Worm (Caenorhabditis elegans) whole organism, young adult: ENCODE measurements around the gene Y17G7B.22.

Experiments
- B0019.2 ChIP-seq: fragments of 200-800 bp; sonication (Bioruptor generic); conservative IDR thresholded peaks from 2 replicates; pipeline ENCODE4 v1.3.6; 2022; ENCODE audit warnings: missing genetic modification reagents, missing genetic modification characterization, missing compliant biosample characterization
- Y67H2A.10 ChIP-seq: fragments of 200-800 bp; sonication (Bioruptor generic); conservative IDR thresholded peaks from 2 replicates; pipeline ENCODE4 v1.3.6; 2022; ENCODE audit warnings: missing genetic modification reagents, missing genetic modification characterization, missing compliant biosample characterization
- ccch-3 ChIP-seq: fragments of 200-800 bp; sonication (Bioruptor generic); optimal IDR thresholded peaks from 2 replicates; lab custom pipeline; 2018; ENCODE audit warnings: mild to moderate bottlenecking, missing genetic modification characterization, missing compliant biosample characterization
- lin-40 ChIP-seq: sonication (generic microtip); optimal IDR thresholded peaks from 2 replicates; lab custom pipeline; 2016; ENCODE audit warnings: missing genetic modification characterization, mild to moderate bottlenecking, missing compliant biosample characterization, missing genotype, missing genetic modification reagents
- madf-10 ChIP-seq: sonication (generic microtip); optimal IDR thresholded peaks from 2 replicates; lab custom pipeline; 2016; ENCODE audit warnings: mild to moderate bottlenecking, missing genetic modification characterization, missing compliant biosample characterization
- nfya-1 ChIP-seq: sonication (generic microtip); optimal IDR thresholded peaks from 2 replicates; lab custom pipeline; 2017; ENCODE audit warnings: antibody characterized with exemption, missing compliant biosample characterization, missing genetic modification characterization, borderline replicate concordance; ENCODE audit not compliant: insufficient read depth
- nhr-27 ChIP-seq: fragments of 200-800 bp; sonication (Bioruptor generic); optimal IDR thresholded peaks from 2 replicates; lab custom pipeline; 2018; ENCODE audit warnings: mild to moderate bottlenecking, missing genetic modification characterization, moderate library complexity, missing compliant biosample characterization
- pbrm-1 ChIP-seq: fragments of 200-800 bp; sonication (Bioruptor generic); IDR thresholded peaks from 2 replicates; pipeline ENCODE4 v1.3.6; 2022; ENCODE audit warnings: missing genetic modification reagents, missing genetic modification characterization, missing compliant biosample characterization
- sea-2 ChIP-seq: fragments of 200-800 bp; sonication (Bioruptor generic); IDR thresholded peaks from 2 replicates; pipeline ENCODE4 v1.3.6; 2022; ENCODE audit warnings: missing genetic modification characterization, missing compliant biosample characterization
- snpc-1.1 ChIP-seq: sonication (generic microtip); optimal IDR thresholded peaks from 2 replicates; lab custom pipeline; 2017; ENCODE audit warnings: missing genetic modification characterization, mild to moderate bottlenecking, missing compliant biosample characterization, antibody characterized with exemption, moderate library complexity, missing genotype, missing genetic modification reagents; ENCODE audit not compliant: insufficient read depth
- snpc-4 ChIP-seq, 5 experiments: fragments of 150-350 bp in 1 of 5; sonication (generic microtip) in 4 of 5; optimal IDR thresholded peaks; 2 replicates each; lab custom pipeline; 2014 to 2018; ENCODE audit warnings: missing genetic modification characterization in 5 of 5, missing biosample characterization in 3 of 5, antibody characterized with exemption in 2 of 5, mild to moderate bottlenecking in 2 of 5, missing compliant biosample characterization in 2 of 5, missing genotype in 2 of 5, moderate library complexity in 2 of 5, missing genetic modification reagents in 1 of 5
- ztf-18 ChIP-seq: sonication (generic microtip); optimal IDR thresholded peaks from 2 replicates; lab custom pipeline; 2016; ENCODE audit warnings: missing genotype, mild to moderate bottlenecking, missing genetic modification characterization, missing compliant biosample characterization
- ztf-28 ChIP-seq: fragments of 200-800 bp; sonication (Bioruptor generic); IDR thresholded peaks from 2 replicates; pipeline ENCODE4 v1.3.6; 2022; ENCODE audit warnings: missing genetic modification reagents, missing genetic modification characterization, missing compliant biosample characterization
- ztf-6 ChIP-seq: fragments of 200-800 bp; sonication (Bioruptor generic); IDR thresholded peaks from 2 replicates; pipeline ENCODE4 v1.3.6; 2022; ENCODE audit warnings: missing genetic modification reagents, missing genetic modification characterization, missing compliant biosample characterization

ce11 chrII:12095022-12095421 is 27.2 kb downstream of the Y17G7B.22 start:
- TF ChIP-seq Y67H2A.10 (GFP tag; lab: Robert Waterston, UW) (no peak), madf-10 (tag; lab: Kevin White, UChicago) (no peak), ztf-28 (GFP tag; lab: Robert Waterston, UW) (no peak), ztf-6 (GFP tag; lab: Robert Waterston, UW) (no peak), nhr-27 (tag; lab: Kevin White, UChicago) (no peak), B0019.2 (GFP tag; lab: Robert Waterston, UW) (no peak), pbrm-1 (GFP tag; lab: Robert Waterston, UW) (no peak), lin-40 (tag; lab: Kevin White, UChicago) (no peak), nfya-1 (tag; lab: Kevin White, UChicago) (no peak), ztf-18 (tag; lab: Kevin White, UChicago) (no peak), snpc-1.1 (tag; lab: Kevin White, UChicago) (no peak), ccch-3 (no peak), snpc-4 (GFP tag; optimal IDR thresholded peaks at IDR 0.05; lab: Kevin White, UChicago) (no peak), snpc-4 (tag; optimal IDR thresholded peaks at IDR 0.05; lab: Kevin White, UChicago) (no peak), sea-2 (GFP tag; lab: Robert Waterston, UW) (no peak)
